Worm (Caenorhabditis elegans): Measurements from ENCODE around the gene F44F4.10.

F44F4.10 gene

ce11 chrII:10884396-10884795, 32.7 kb downstream of the F44F4.10 start, which contains the start of gene egg-3 (continued):
- peak; percentile 95 for TF ChIP-seq madf-8 (GFP tag; conservative IDR thresholded peaks at IDR 0.05)
- no peak for TF ChIP-seq let-526 (GFP tag; IDR thresholded peaks at IDR 0.05)
- peak; percentile 15 for TF ChIP-seq snpc-1.1 (tag; optimal IDR thresholded peaks at IDR 0.05; ENCODE audit: insufficient read depth)
- no peak for TF ChIP-seq ztf-26 (tag; optimal IDR thresholded peaks at IDR 0.05)
- no peak for TF ChIP-seq F37B4.10 (GFP tag; IDR thresholded peaks at IDR 0.05)
- peak; percentile 92 for TF ChIP-seq F33H1.4 (GFP tag; IDR thresholded peaks at IDR 0.05)
- no peak for TF ChIP-seq C06A6.2 (GFP tag; conservative IDR thresholded peaks at IDR 0.05)
- TF ChIP-seq pha-4 (tag; optimal IDR thresholded peaks at IDR 0.05): no peak
- TF ChIP-seq ztf-18 (tag; optimal IDR thresholded peaks at IDR 0.05): no peak
- peak; percentile 93 for TF ChIP-seq lsl-1 (GFP tag; optimal IDR thresholded peaks at IDR 0.05)
- no peak for TF ChIP-seq akir-1 (GFP tag; optimal IDR thresholded peaks at IDR 0.05)
- no peak for TF ChIP-seq lin-40 (tag; optimal IDR thresholded peaks at IDR 0.05)
- TF ChIP-seq hmg-1.2 (GFP tag; IDR thresholded peaks at IDR 0.05): peak; percentile 18; the same call in 1 of the 2 replicates
- TF ChIP-seq efl-1 (GFP tag; optimal IDR thresholded peaks at IDR 0.05): peak; percentile 93
- 0 out of 2 replicates have a peak, but pooled peaks have one; percentile 50 for TF ChIP-seq dox-1 (GFP tag; IDR thresholded peaks at IDR 0.05)

DNA sequence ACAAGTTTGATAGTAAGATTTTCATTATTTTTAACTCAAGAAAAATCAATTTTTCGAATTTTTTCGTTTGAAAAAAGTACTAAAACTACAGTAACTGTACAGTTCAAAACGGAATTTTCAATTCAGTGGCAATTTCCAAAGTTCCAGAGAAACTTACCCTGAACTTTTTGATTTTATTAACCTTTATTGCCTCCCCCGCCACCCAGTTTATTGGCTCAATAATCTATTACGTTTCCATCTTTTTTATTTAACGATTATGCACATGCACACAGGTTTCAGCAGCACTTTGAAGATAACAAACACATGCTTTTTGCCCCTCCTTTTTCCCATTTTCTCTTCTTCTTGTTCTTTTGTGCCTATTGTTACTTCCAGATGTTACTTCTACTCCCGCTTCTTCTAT, 36.4 kb downstream of the F44F4.10 start, which contains the start of gene lurp-1:
Gene lurp-1 (plus strand): TSS at position 301 of the 400 bp plus-strand sequence.
- no peak for TF ChIP-seq F23B12.7 (tag; optimal IDR thresholded peaks at IDR 0.05; ENCODE audit: insufficient read depth)
- no peak for TF ChIP-seq F39B2.1 (GFP tag; IDR thresholded peaks at IDR 0.05)
- TF ChIP-seq ceh-27 (GFP tag; optimal IDR thresholded peaks at IDR 0.05): no peak
- no peak for TF ChIP-seq egl-44 (GFP tag; IDR thresholded peaks at IDR 0.05)
- TF ChIP-seq ccch-3 (GFP tag; optimal IDR thresholded peaks at IDR 0.05): no peak
- TF ChIP-seq Y79H2A.3 (GFP tag; conservative IDR thresholded peaks at IDR 0.05): no peak
- TF ChIP-seq aptf-3 (GFP tag; IDR thresholded peaks at IDR 0.05): no peak
- no peak for TF ChIP-seq nfya-1 (tag; optimal IDR thresholded peaks at IDR 0.05; ENCODE audit: borderline replicate concordance, insufficient read depth)
- no peak for TF ChIP-seq Y67H2A.10 (GFP tag; conservative IDR thresholded peaks at IDR 0.05)
- no peak for TF ChIP-seq sea-2 (GFP tag; IDR thresholded peaks at IDR 0.05)
- TF ChIP-seq hmg-1.2 (GFP tag; IDR thresholded peaks at IDR 0.05): no peak
- TF ChIP-seq dpff-1 (tag; optimal IDR thresholded peaks at IDR 0.05): no peak
- TF ChIP-seq tbx-9 (tag; optimal IDR thresholded peaks at IDR 0.05; ENCODE audit: borderline replicate concordance): no peak
- TF ChIP-seq C17E4.6 (GFP tag; IDR thresholded peaks at IDR 0.05): no peak
- no peak for TF ChIP-seq snpc-4 (GFP tag; optimal IDR thresholded peaks at IDR 0.05)
- no peak for TF ChIP-seq snpc-4 (tag; optimal IDR thresholded peaks at IDR 0.05)
- no peak for TF ChIP-seq F52B5.7 (tag; optimal IDR thresholded peaks at IDR 0.05)
- no peak for TF ChIP-seq madf-3 (GFP tag; IDR thresholded peaks at IDR 0.05)
- TF ChIP-seq ztf-18 (tag; optimal IDR thresholded peaks at IDR 0.05): no peak
- TF ChIP-seq ets-4 (GFP tag; optimal IDR thresholded peaks at IDR 0.05): no peak
- TF ChIP-seq K11D2.4 (GFP tag; IDR thresholded peaks at IDR 0.05): no peak

DNA sequence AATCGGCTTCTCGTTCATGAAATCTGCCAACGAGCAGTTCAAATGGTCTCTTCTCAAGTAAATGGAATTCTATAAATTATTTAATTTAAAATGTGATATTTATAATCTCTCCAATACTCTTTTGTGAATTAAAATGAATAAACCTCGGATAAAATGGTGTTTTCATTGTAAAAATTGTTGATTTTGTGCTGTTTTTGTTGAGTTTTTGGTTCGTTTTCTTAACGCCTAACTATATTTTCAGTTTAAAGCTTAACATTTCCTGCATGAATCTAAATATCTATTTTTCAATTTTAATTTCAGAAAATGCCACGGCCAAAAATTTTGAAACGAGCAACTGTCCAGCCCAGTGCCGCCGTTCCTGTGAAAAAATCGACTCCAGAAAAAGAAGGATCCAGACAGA, 43.4 kb downstream of the F44F4.10 start, which contains the start of gene orc-2:
Gene orc-2 (plus strand): TSS at position 301 of the 400 bp plus-strand sequence.
- TF ChIP-seq ztf-28 (GFP tag; IDR thresholded peaks at IDR 0.05) (no peak), unc-62 (GFP tag; optimal IDR thresholded peaks at IDR 0.05) (no peak), tbp1 (GFP tag; optimal IDR thresholded peaks at IDR 0.05) (no peak), nhr-179 (tag; optimal IDR thresholded peaks at IDR 0.05) (no peak), nfya-2 (GFP tag; IDR thresholded peaks at IDR 0.05) (no peak), hlh-12 (tag; optimal IDR thresholded peaks at IDR 0.05) (no peak), nfya-1 (tag; optimal IDR thresholded peaks at IDR 0.05; ENCODE audit: borderline replicate concordance, insufficient read depth) (no peak), ztf-22 (GFP tag; optimal IDR thresholded peaks at IDR 0.05) (no peak), bed-2 (GFP tag; IDR thresholded peaks at IDR 0.05) (no peak)
